Worm (Caenorhabditis elegans) whole organism, late embryonic: ENCODE results near the gene str-233.

Source experiments
- ama-1 ChIP-seq: fragments of 150-350 bp; optimal IDR thresholded peaks from 2 replicates; lab custom pipeline; 2014
- che-1 ChIP-seq: sonication (generic microtip); optimal IDR thresholded peaks from 2 replicates; lab custom pipeline; 2016; ENCODE audit warnings: mild to moderate bottlenecking, missing genetic modification characterization, missing compliant biosample characterization
- pha-4 ChIP-seq: fragments of 150-350 bp; optimal IDR thresholded peaks from 2 replicates; lab custom pipeline; 2018; ENCODE audit warnings: missing biosample characterization, missing genetic modification reagents, missing genetic modification characterization
- pqm-1 ChIP-seq: sonication (generic microtip); optimal IDR thresholded peaks from 2 replicates; lab custom pipeline; 2016; ENCODE audit warnings: missing genetic modification characterization, missing compliant biosample characterization

ce11 chrV:16020042-16020441 lies 10.6 kb upstream of the str-233 start, which contains the start of gene srx-44:
- TF ChIP-seq che-1 (tag; lab: Kevin White, UChicago) (no peak), pqm-1 (tag; lab: Kevin White, UChicago) (no peak), ama-1 (lab: Kevin White, UChicago) (no peak), pha-4 (no peak)
